Fruit fly (Drosophila melanogaster) whole organism, adult: ENCODE results near the gene IFT57.

Experiments
- CG11617 ChIP-seq: fragments of 200-800 bp; sonication (Bioruptor generic); optimal IDR thresholded peaks from 2 replicates; lab custom pipeline; 2017; ENCODE audit warnings: mild to moderate bottlenecking, missing biosample characterization, missing genetic modification reagents, missing genetic modification characterization
- CG12768 ChIP-seq: fragments of 200-800 bp; sonication (Bioruptor generic); optimal IDR thresholded peaks from 2 replicates; lab custom pipeline; 2017; ENCODE audit warnings: missing biosample characterization, missing genetic modification characterization, mild to moderate bottlenecking, moderate library complexity, missing genetic modification reagents
- CG14711 ChIP-seq: fragments of 200-800 bp; sonication (Bioruptor generic); optimal IDR thresholded peaks from 2 replicates; lab custom pipeline; 2018; ENCODE audit warnings: missing biosample characterization, mild to moderate bottlenecking, missing genetic modification characterization, moderate library complexity
- CG1620 ChIP-seq: fragments of 200-800 bp; sonication (Bioruptor generic); optimal IDR thresholded peaks from 2 replicates; lab custom pipeline; 2016; ENCODE audit warnings: missing biosample characterization, missing genetic modification characterization
- CG33017 ChIP-seq: fragments of 200-800 bp; sonication (Bioruptor generic); optimal IDR thresholded peaks from 2 replicates; lab custom pipeline; 2018; ENCODE audit warnings: missing biosample characterization, mild to moderate bottlenecking, missing genetic modification characterization, moderate library complexity
- CG5204 ChIP-seq: fragments of 200-800 bp; sonication (Bioruptor generic); optimal IDR thresholded peaks from 2 replicates; lab custom pipeline; 2016; ENCODE audit warnings: missing biosample characterization, missing genetic modification characterization
- CG7045 ChIP-seq: fragments of 200-800 bp; sonication (Bioruptor generic); optimal IDR thresholded peaks from 2 replicates; lab custom pipeline; 2017; ENCODE audit warnings: missing biosample characterization, mild to moderate bottlenecking, missing genetic modification characterization
- CG7101 ChIP-seq: fragments of 200-800 bp; sonication (Bioruptor generic); optimal IDR thresholded peaks from 2 replicates; lab custom pipeline; 2018; ENCODE audit warnings: missing biosample characterization, mild to moderate bottlenecking, missing genetic modification characterization, moderate library complexity
- Clk ChIP-seq: fragments of 200-800 bp; sonication (Bioruptor generic); optimal IDR thresholded peaks from 2 replicates; lab custom pipeline; 2017; ENCODE audit warnings: missing biosample characterization, missing genetic modification characterization
- Crg-1 ChIP-seq: fragments of 200-800 bp; sonication (Bioruptor generic); optimal IDR thresholded peaks from 2 replicates; lab custom pipeline; 2016; ENCODE audit warnings: missing biosample characterization, missing genetic modification characterization
- Hr96 ChIP-seq: fragments of 200-800 bp; sonication (Bioruptor generic); optimal IDR thresholded peaks from 2 replicates; lab custom pipeline; 2016; ENCODE audit warnings: missing biosample characterization, missing genetic modification characterization
- Mnt ChIP-seq: fragments of 200-800 bp; sonication (Bioruptor generic); optimal IDR thresholded peaks from 2 replicates; lab custom pipeline; 2016; ENCODE audit warnings: missing biosample characterization, mild to moderate bottlenecking, missing genetic modification characterization
- bab1 ChIP-seq: fragments of 200-800 bp; sonication (Bioruptor generic); optimal IDR thresholded peaks from 3 replicates; lab custom pipeline; 2019; ENCODE audit warnings: missing biosample characterization, mild to moderate bottlenecking, missing genetic modification characterization, moderate library complexity
- cic ChIP-seq: fragments of 200-800 bp; sonication (Bioruptor generic); optimal IDR thresholded peaks from 2 replicates; lab custom pipeline; 2017; ENCODE audit warnings: missing biosample characterization, mild to moderate bottlenecking, missing genetic modification characterization, moderate library complexity
- cnc ChIP-seq, 2 experiments: fragments of >200 bp; optimal IDR thresholded peaks; 2 replicates each; lab custom pipeline; 2017
- kay ChIP-seq: fragments of 200-800 bp; sonication (Bioruptor generic); peaks from one replicate; lab custom pipeline; 2016; ENCODE audit warnings: missing biosample characterization, missing genetic modification characterization, borderline replicate concordance
- ovo ChIP-seq: fragments of 200-800 bp; sonication (Bioruptor generic); optimal IDR thresholded peaks from 2 replicates; lab custom pipeline; 2016; ENCODE audit warnings: missing biosample characterization, missing genetic modification characterization
- pad ChIP-seq: fragments of 200-800 bp; sonication (Bioruptor generic); optimal IDR thresholded peaks from 3 replicates; lab custom pipeline; 2017; ENCODE audit warnings: missing biosample characterization, missing genetic modification characterization, mild to moderate bottlenecking, moderate library complexity, missing genetic modification reagents
- tj ChIP-seq: fragments of 200-800 bp; sonication (Bioruptor generic); optimal IDR thresholded peaks from 3 replicates; lab custom pipeline; 2017; ENCODE audit warnings: missing biosample characterization, mild to moderate bottlenecking, missing genetic modification characterization, moderate library complexity
- toe ChIP-seq: fragments of 200-800 bp; sonication (Bioruptor generic); optimal IDR thresholded peaks from 2 replicates; lab custom pipeline; 2016; ENCODE audit warnings: missing biosample characterization, missing genetic modification characterization

IFT57 gene

dm6 chr2L:3569892-3570291 is 39.3 kb downstream of the IFT57 start:
- TF ChIP-seq ovo (no peak), toe (GFP tag; lab: Kevin White, UChicago) (no peak), CG12768 (GFP tag; lab: Kevin White, UChicago) (no peak), Hr96 (GFP tag; lab: Kevin White, UChicago) (no peak), CG11617 (GFP tag; lab: Kevin White, UChicago) (no peak), Mnt (GFP tag; lab: Kevin White, UChicago) (no peak), Clk (GFP tag; lab: Kevin White, UChicago) (no peak), bab1 (GFP tag; lab: Kevin White, UChicago) (no peak), tj (GFP tag; lab: Kevin White, UChicago) (no peak), CG5204 (no peak), CG1620 (GFP tag; lab: Kevin White, UChicago) (no peak), CG7045 (GFP tag; lab: Kevin White, UChicago) (no peak), pad (GFP tag; lab: Kevin White, UChicago) (no peak), CG14711 (tag; lab: Kevin White, UChicago) (no peak), Crg-1 (no peak), CG33017 (no peak)

dm6 chr2L:3570566-3570965 is 40.0 kb downstream of the IFT57 start:
- no peak for TF ChIP-seq kay (GFP tag; lab: Kevin White, UChicago)
- no peak for TF ChIP-seq Crg-1
- no peak for TF ChIP-seq cnc (optimal IDR thresholded peaks at IDR 0.05; lab: Kevin White, UChicago)
- TF ChIP-seq Clk (GFP tag; lab: Kevin White, UChicago) = no peak
- no peak for TF ChIP-seq Hr96 (GFP tag; lab: Kevin White, UChicago)
- no peak for TF ChIP-seq Mnt (GFP tag; lab: Kevin White, UChicago)
- no peak for TF ChIP-seq CG7101 (tag; lab: Kevin White, UChicago)
- TF ChIP-seq CG7045 (GFP tag; lab: Kevin White, UChicago) = no peak

- TF ChIP-seq ovo (no peak), CG1620 (GFP tag; lab: Kevin White, UChicago) (no peak), kay (GFP tag; lab: Kevin White, UChicago) (no peak), toe (GFP tag; lab: Kevin White, UChicago) (no peak), CG14711 (tag; lab: Kevin White, UChicago) (no peak), CG7045 (GFP tag; lab: Kevin White, UChicago) (no peak), cnc (optimal IDR thresholded peaks at IDR 0.05; lab: Kevin White, UChicago) (no peak), Hr96 (GFP tag; lab: Kevin White, UChicago) (no peak)
Observed at dm6 chr2L:3571457-3571856, 40.9 kb downstream of the IFT57 start.

dm6 chr2L:3572529-3573171 is 42.1 kb downstream of the IFT57 start:
- TF ChIP-seq kay (GFP tag; lab: Kevin White, UChicago) (peak; percentile 70), CG7101 (tag; lab: Kevin White, UChicago) (no peak)

- TF ChIP-seq CG33017 (peak; percentile 72), bab1 (GFP tag; lab: Kevin White, UChicago) (no peak), toe (GFP tag; lab: Kevin White, UChicago) (peak; percentile 67), pad (GFP tag; lab: Kevin White, UChicago) (peak; percentile 7), Crg-1 (peak; percentile 3), cic (GFP tag; lab: Kevin White, UChicago) (peak; percentile 52), CG11617 (GFP tag; lab: Kevin White, UChicago) (peak; percentile 77), Clk (GFP tag; lab: Kevin White, UChicago) (peak; percentile 77), CG14711 (tag; lab: Kevin White, UChicago) (peak; percentile 50), kay (GFP tag; lab: Kevin White, UChicago) (no peak), Hr96 (GFP tag; lab: Kevin White, UChicago) (peak; percentile 71), CG5204 (peak; percentile 88), tj (GFP tag; lab: Kevin White, UChicago) (peak; percentile 13), CG7045 (GFP tag; lab: Kevin White, UChicago) (peak; percentile 67), CG7101 (tag; lab: Kevin White, UChicago) (peak; percentile 72), cnc (optimal IDR thresholded peaks at IDR 0.05; lab: Kevin White, UChicago) (no peak), Mnt (GFP tag; lab: Kevin White, UChicago) (peak; percentile 48), ovo (no peak), CG1620 (GFP tag; lab: Kevin White, UChicago) (no peak), CG12768 (GFP tag; lab: Kevin White, UChicago) (peak; percentile 71)
Observed at dm6 chr2L:3573172-3573755, 42.7 kb downstream of the IFT57 start.

- TF ChIP-seq Hr96 (GFP tag; lab: Kevin White, UChicago) (peak; percentile 67), Mnt (GFP tag; lab: Kevin White, UChicago) (no peak), Clk (GFP tag; lab: Kevin White, UChicago) (no peak), CG5204 (no peak), CG11617 (GFP tag; lab: Kevin White, UChicago) (no peak), ovo (no peak), CG7045 (GFP tag; lab: Kevin White, UChicago) (no peak), tj (GFP tag; lab: Kevin White, UChicago) (no peak), toe (GFP tag; lab: Kevin White, UChicago) (peak; percentile 32), CG1620 (GFP tag; lab: Kevin White, UChicago) (no peak), pad (GFP tag; lab: Kevin White, UChicago) (no peak), cnc (optimal IDR thresholded peaks at IDR 0.05; lab: Kevin White, UChicago) (no peak), CG7101 (tag; lab: Kevin White, UChicago) (peak; percentile 52), cic (GFP tag; lab: Kevin White, UChicago) (no peak), kay (GFP tag; lab: Kevin White, UChicago) (peak; percentile 86), CG14711 (tag; lab: Kevin White, UChicago) (peak; percentile 25), Crg-1 (no peak), bab1 (GFP tag; lab: Kevin White, UChicago) (no peak), CG33017 (no peak), CG12768 (GFP tag; lab: Kevin White, UChicago) (peak; percentile 37)
Observed at dm6 chr2L:3573907-3574306, 43.3 kb downstream of the IFT57 start.
